Fruit fly (Drosophila melanogaster) whole organism, embryonic: ENCODE measurements around the gene CG42540.

Experiments
- CG1603 ChIP-seq: fragments of 200-800 bp; sonication (Bioruptor generic); optimal IDR thresholded peaks from 2 replicates; lab custom pipeline; 2019; ENCODE audit warnings: missing biosample characterization, mild to moderate bottlenecking, missing genetic modification characterization, moderate library complexity
- CG16779 ChIP-seq: fragments of 200-800 bp; sonication (Bioruptor generic); IDR thresholded peaks from 2 replicates; pipeline ENCODE4 v1.3.6; 2022; ENCODE audit warnings: missing biosample characterization, missing genetic modification characterization

DNA sequence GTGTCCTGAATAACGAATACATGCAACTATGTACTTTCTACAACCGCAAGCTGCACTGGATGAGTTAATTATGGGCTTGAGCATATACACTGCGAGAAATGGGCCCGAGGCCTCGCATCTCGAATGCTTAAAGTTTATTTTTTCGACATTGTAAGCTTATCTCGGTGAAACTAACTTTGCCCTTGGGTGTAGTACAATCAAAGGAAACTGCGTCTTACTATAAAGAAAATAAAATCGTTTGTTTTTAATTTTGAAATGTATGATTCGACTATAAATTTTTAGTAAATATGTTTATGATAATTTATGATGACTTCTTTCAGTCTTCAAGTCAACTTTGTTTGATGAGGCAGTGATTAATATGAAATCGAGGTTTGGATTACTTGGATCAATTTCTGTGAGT, 10.2 kb upstream of the CG42540 start:
- no peak for TF ChIP-seq CG16779 (GFP tag; lab: Robert Waterston, UW)
- TF ChIP-seq CG1603 (tag; lab: Kevin White, UChicago): no peak
